Worm (Caenorhabditis elegans) whole organism, L1 larva: Measurements from ENCODE around the gene ceh-88.

Source experiments
- C04F5.9 ChIP-seq: sonication (generic microtip); optimal IDR thresholded peaks from 2 replicates; lab custom pipeline; 2016; ENCODE audit warnings: missing genetic modification characterization, missing compliant biosample characterization
- C34B4.2 ChIP-seq: sonication (generic microtip); optimal IDR thresholded peaks from 2 replicates; lab custom pipeline; 2017; ENCODE audit warnings: mild to moderate bottlenecking, missing genetic modification characterization, missing compliant biosample characterization
- alr-1 ChIP-seq: fragments of 200-800 bp; sonication (Bioruptor generic); optimal IDR thresholded peaks from 2 replicates; lab custom pipeline; 2018; ENCODE audit warnings: borderline replicate concordance, mild to moderate bottlenecking, missing genetic modification characterization, missing compliant biosample characterization
- ama-1 ChIP-seq: fragments of 150-350 bp; optimal IDR thresholded peaks from 2 replicates; lab custom pipeline; 2014
- ceh-8 ChIP-seq: fragments of 200-800 bp; sonication (Bioruptor generic); optimal IDR thresholded peaks from 2 replicates; lab custom pipeline; 2018; ENCODE audit warnings: mild to moderate bottlenecking, missing genetic modification characterization, moderate library complexity, missing compliant biosample characterization
- ceh-90 ChIP-seq: sonication (generic microtip); optimal IDR thresholded peaks from 2 replicates; lab custom pipeline; 2016; ENCODE audit warnings: missing genetic modification characterization, missing compliant biosample characterization
- efl-1 ChIP-seq, 4 experiments: fragments of 150-350 bp; optimal IDR thresholded peaks in 3 of 4; peaks in 1 of 4; 1 replicate in 1 of 4; 2 replicates in 3 of 4; lab custom pipeline; 2014; ENCODE audit warnings: missing biosample characterization in 2 of 4, missing genetic modification characterization in 2 of 4, missing genetic modification reagents in 2 of 4
- egl-13 ChIP-seq: sonication (generic microtip); optimal IDR thresholded peaks from 2 replicates; lab custom pipeline; 2016; ENCODE audit warnings: missing genotype, missing genetic modification reagents, missing genetic modification characterization, missing compliant biosample characterization
- egl-27 ChIP-seq, 2 experiments: fragments of 150-350 bp in 1 of 2; sonication (generic microtip); optimal IDR thresholded peaks; 3 replicates each; lab custom pipeline; 2017 to 2018; ENCODE audit warnings: missing biosample characterization in 2 of 2, missing genetic modification characterization in 2 of 2, missing genetic modification reagents in 2 of 2
- elt-2 ChIP-seq: sonication (generic microtip); optimal IDR thresholded peaks from 2 replicates; lab custom pipeline; 2016; ENCODE audit warnings: missing genetic modification characterization, mild to moderate bottlenecking, inconsistent platforms, missing compliant biosample characterization, missing genetic modification reagents
- ets-5 ChIP-seq: fragments of 200-800 bp; sonication (Bioruptor generic); IDR thresholded peaks from 2 replicates; pipeline ENCODE4 v1.3.6; 2022; ENCODE audit warnings: missing genetic modification characterization, missing compliant biosample characterization
- fkh-10 ChIP-seq: sonication (generic microtip); optimal IDR thresholded peaks from 2 replicates; lab custom pipeline; 2017; ENCODE audit warnings: missing biosample characterization, missing genetic modification reagents, missing genetic modification characterization
- fkh-4 ChIP-seq: sonication (generic microtip); optimal IDR thresholded peaks from 2 replicates; lab custom pipeline; 2016; ENCODE audit warnings: missing compliant biosample characterization, missing genetic modification characterization, borderline replicate concordance
- fkh-8 ChIP-seq: sonication (generic microtip); optimal IDR thresholded peaks from 2 replicates; lab custom pipeline; 2016; ENCODE audit warnings: mild to moderate bottlenecking, missing genetic modification characterization, missing compliant biosample characterization
- fos-1 ChIP-seq: fragments of 150-350 bp; optimal IDR thresholded peaks from 2 replicates; lab custom pipeline; 2014; ENCODE audit warnings: missing biosample characterization, missing genetic modification characterization
- jun-1 ChIP-seq: fragments of 150-350 bp; optimal IDR thresholded peaks from 2 replicates; lab custom pipeline; 2014; ENCODE audit warnings: missing biosample characterization, missing genetic modification reagents, missing genetic modification characterization
- lin-14 ChIP-seq: fragments of 200-800 bp; sonication (Bioruptor generic); optimal IDR thresholded peaks from 2 replicates; lab custom pipeline; 2018; ENCODE audit warnings: mild to moderate bottlenecking, missing genetic modification characterization, moderate library complexity, missing compliant biosample characterization
- lin-15B ChIP-seq: fragments of 150-350 bp; sonication (generic microtip); optimal IDR thresholded peaks from 3 replicates; lab custom pipeline; 2014; ENCODE audit warnings: missing biosample characterization, missing genetic modification characterization
- lin-35 ChIP-seq, 2 experiments: fragments of 150-350 bp; optimal IDR thresholded peaks; 2 replicates each; lab custom pipeline; 2014; ENCODE audit warnings: missing biosample characterization in 2 of 2, missing genetic modification characterization in 2 of 2, missing genetic modification reagents in 2 of 2
- lin-39 ChIP-seq: fragments of 150-350 bp; optimal IDR thresholded peaks from 2 replicates; lab custom pipeline; 2014; ENCODE audit warnings: missing biosample characterization, missing genetic modification reagents, missing genetic modification characterization
- lsy-2 ChIP-seq, 2 experiments: fragments of 150-350 bp; optimal IDR thresholded peaks; 2 replicates each; lab custom pipeline; 2014; ENCODE audit warnings: missing biosample characterization in 2 of 2, missing genetic modification characterization in 2 of 2
- mdl-1 ChIP-seq, 2 experiments: fragments of 150-350 bp; optimal IDR thresholded peaks; 2 replicates each; lab custom pipeline; 2014 to 2017; ENCODE audit warnings: missing biosample characterization in 2 of 2, missing genetic modification characterization in 2 of 2, inconsistent platforms in 1 of 2
- nhr-20 ChIP-seq: sonication (generic microtip); optimal IDR thresholded peaks from 2 replicates; lab custom pipeline; 2016; ENCODE audit warnings: mild to moderate bottlenecking, missing genetic modification characterization, missing compliant biosample characterization
- nhr-47 ChIP-seq: sonication (generic microtip); optimal IDR thresholded peaks from 2 replicates; lab custom pipeline; 2016; ENCODE audit warnings: mild to moderate bottlenecking, missing genetic modification characterization, moderate library complexity, missing compliant biosample characterization
- nhr-71 ChIP-seq: sonication (generic microtip); optimal IDR thresholded peaks from 2 replicates; lab custom pipeline; 2016; ENCODE audit warnings: mild to moderate bottlenecking, missing genetic modification characterization, moderate library complexity, missing compliant biosample characterization
- nhr-76 ChIP-seq: sonication (generic microtip); optimal IDR thresholded peaks from 2 replicates; lab custom pipeline; 2017; ENCODE audit warnings: missing biosample characterization, missing genetic modification characterization
- nhr-85 ChIP-seq: sonication (generic microtip); peaks from one replicate; lab custom pipeline; 2016; ENCODE audit warnings: missing genetic modification characterization, inconsistent platforms, missing compliant biosample characterization
- nhr-90 ChIP-seq: sonication (generic microtip); optimal IDR thresholded peaks from 2 replicates; lab custom pipeline; 2016; ENCODE audit warnings: mild to moderate bottlenecking, missing genetic modification characterization, missing compliant biosample characterization; ENCODE audit not compliant: poor library complexity
- pax-3 ChIP-seq: fragments of 200-800 bp; sonication (Bioruptor generic); optimal IDR thresholded peaks from 2 replicates; lab custom pipeline; 2018; ENCODE audit warnings: mild to moderate bottlenecking, missing genetic modification characterization, moderate library complexity, missing compliant biosample characterization
- sptf-1 ChIP-seq: fragments of 150-350 bp; optimal IDR thresholded peaks from 2 replicates; lab custom pipeline; 2014; ENCODE audit warnings: missing biosample characterization, missing genetic modification characterization
- sup-37 ChIP-seq: fragments of 200-800 bp; sonication (Bioruptor generic); optimal IDR thresholded peaks from 2 replicates; lab custom pipeline; 2018; ENCODE audit warnings: mild to moderate bottlenecking, missing genetic modification characterization, missing compliant biosample characterization
- swsn-7 ChIP-seq: sonication (generic microtip); optimal IDR thresholded peaks from 2 replicates; lab custom pipeline; 2016; ENCODE audit warnings: missing genetic modification characterization, missing compliant biosample characterization
- tlp-1 ChIP-seq: fragments of 150-350 bp; optimal IDR thresholded peaks from 2 replicates; lab custom pipeline; 2014; ENCODE audit warnings: missing biosample characterization, missing genetic modification characterization
- vab-15 ChIP-seq: sonication (generic microtip); optimal IDR thresholded peaks from 2 replicates; lab custom pipeline; 2017; ENCODE audit warnings: missing genotype, mild to moderate bottlenecking, missing genetic modification characterization, missing compliant biosample characterization
- xbp-1 ChIP-seq: sonication (generic microtip); optimal IDR thresholded peaks from 2 replicates; lab custom pipeline; 2016; ENCODE audit warnings: missing genetic modification characterization, missing compliant biosample characterization

Gene ceh-88

ce11 chrIV:17285263-17285662 lies 43.7 kb upstream of the ceh-88 start (continued):
- no peak for TF ChIP-seq mdl-1 (tag; optimal IDR thresholded peaks at IDR 0.05; lab: Kevin White, UChicago)
- TF ChIP-seq ceh-8 (GFP tag; lab: Kevin White, UChicago): no peak
- no peak for TF ChIP-seq nhr-76 (tag; lab: Kevin White, UChicago)
- no peak for TF ChIP-seq nhr-90 (tag; lab: Kevin White, UChicago)
- TF ChIP-seq nhr-71 (tag; lab: Kevin White, UChicago): peak; percentile 67
- no peak for TF ChIP-seq vab-15 (tag; lab: Kevin White, UChicago)
- no peak for TF ChIP-seq lin-15B
- no peak for TF ChIP-seq nhr-85 (tag; lab: Kevin White, UChicago)
- TF ChIP-seq pax-3 (tag; lab: Kevin White, UChicago): no peak
- no peak for TF ChIP-seq ets-5 (GFP tag; lab: Robert Waterston, UW)
- TF ChIP-seq jun-1 (tag; lab: Kevin White, UChicago): no peak
- TF ChIP-seq nhr-47 (tag; lab: Kevin White, UChicago): peak; percentile 42
- TF ChIP-seq ceh-90: no peak
- TF ChIP-seq lin-39 (tag; lab: Kevin White, UChicago): no peak
- TF ChIP-seq lsy-2 (tag; optimal IDR thresholded peaks at IDR 0.05; lab: Kevin White, UChicago): peak in 1 of 2 experiments; percentile 59
- no peak for TF ChIP-seq fos-1
- TF ChIP-seq egl-27 (tag; optimal IDR thresholded peaks at IDR 0.05; lab: Kevin White, UChicago): no peak
- no peak for TF ChIP-seq fkh-4 (tag; lab: Kevin White, UChicago)
- no peak for TF ChIP-seq fkh-10 (GFP tag; lab: Kevin White, UChicago)
- TF ChIP-seq tlp-1 (tag; lab: Kevin White, UChicago): no peak
- TF ChIP-seq C34B4.2 (tag; lab: Kevin White, UChicago): no peak
- TF ChIP-seq sup-37 (GFP tag; lab: Kevin White, UChicago): no peak
- TF ChIP-seq swsn-7 (tag; lab: Kevin White, UChicago): no peak
- peak; percentile 65 for TF ChIP-seq egl-13 (tag; lab: Kevin White, UChicago)

ce11 chrIV:17287908-17288675 lies 40.9 kb upstream of the ceh-88 start, which contains the start of gene zipt-7.1:
zipt-7.1 (minus strand) TSS chrIV:17288139.
- TF ChIP-seq C04F5.9 (tag; lab: Kevin White, UChicago) (no peak), sptf-1 (no peak), ama-1 (no peak), efl-1 (optimal IDR thresholded peaks at IDR 0.05; lab: Kevin White, UChicago) (no peak), efl-1 (GFP tag; optimal IDR thresholded peaks at IDR 0.05 in 1 of 2; lab: Kevin White, UChicago) (peak in 1 of 2 experiments; percentile 57), xbp-1 (tag; lab: Kevin White, UChicago) (peak; percentile 58), alr-1 (tag; lab: Kevin White, UChicago) (no peak)
- TF ChIP-seq, all 84 proteins: peak for 2

ce11 chrIV:17291629-17292199 lies 37.3 kb upstream of the ceh-88 start, which contains the start of the genes T28F3.11 and slc-17.4:
T28F3.11 (minus strand) TSS chrIV:17291679.
slc-17.4 (minus strand) TSS chrIV:17291733.
- peak; percentile 43 for TF ChIP-seq lin-14 (GFP tag; lab: Kevin White, UChicago)
- TF ChIP-seq lin-35 (GFP tag; optimal IDR thresholded peaks at IDR 0.05; lab: Kevin White, UChicago): no peak
- TF ChIP-seq fkh-8 (tag; lab: Kevin White, UChicago): no peak
- TF ChIP-seq nhr-20: no peak
- TF ChIP-seq vab-15 (tag; lab: Kevin White, UChicago): no peak
- no peak for TF ChIP-seq nhr-76 (tag; lab: Kevin White, UChicago)

DNA sequence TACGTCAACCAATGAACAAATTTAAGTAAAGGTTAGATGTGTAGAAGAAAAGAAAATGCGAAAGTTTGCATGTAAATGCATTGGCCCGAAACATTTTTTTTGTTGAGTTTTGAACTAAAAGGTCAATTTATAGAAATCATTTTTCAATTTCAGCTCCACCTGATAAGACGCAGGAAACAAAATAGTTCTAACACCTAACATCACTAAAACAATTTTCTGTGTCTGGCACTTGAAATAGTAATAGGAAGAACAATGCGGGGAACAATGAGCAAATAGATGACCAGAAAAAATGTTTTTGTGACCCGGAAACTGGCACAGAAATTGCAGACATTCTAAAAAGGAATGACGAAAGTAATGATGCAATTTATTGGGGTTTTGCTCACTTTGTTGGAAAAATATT lies 36.6 kb upstream of the ceh-88 start:
- TF ChIP-seq lin-35 (GFP tag; optimal IDR thresholded peaks at IDR 0.05; lab: Kevin White, UChicago) (peak in 1 of 2 experiments; percentile 21), elt-2 (tag; lab: Kevin White, UChicago) (peak; percentile 9), tlp-1 (tag; lab: Kevin White, UChicago) (no peak)
